Worm (Caenorhabditis elegans) whole organism, dauer: ENCODE data around the gene W06F12.2.
"Not testable (repeated sequence)": the region's sequence is repeated elsewhere in the genome, so short reads cannot be mapped to it uniquely, and the experiment has no call there.

Experiments used
- unc-62 ChIP-seq: sonication (generic microtip); optimal IDR thresholded peaks from 2 replicates; lab custom pipeline; 2017; ENCODE audit warnings: missing biosample characterization, missing genetic modification reagents, missing genetic modification characterization

W06F12.2 gene

DNA sequence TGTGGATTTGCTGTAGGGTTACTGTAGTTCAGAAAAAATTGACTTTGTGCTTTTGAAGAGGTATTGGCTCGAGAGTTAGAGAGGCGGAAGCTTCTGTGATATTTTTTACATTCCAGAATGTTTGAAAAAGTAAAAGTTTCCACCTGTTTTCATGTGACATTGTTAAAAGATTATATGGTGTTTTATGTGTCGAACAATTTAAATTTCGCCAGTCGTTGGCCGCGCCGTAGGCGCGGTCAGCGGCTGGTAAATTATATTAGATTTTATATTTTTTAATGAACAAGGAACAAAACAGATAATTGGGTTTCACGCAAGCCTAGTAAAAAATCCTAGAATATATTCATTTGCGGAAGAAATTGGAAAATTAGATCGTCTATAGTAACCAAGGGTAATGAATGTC lies 19.7 kb upstream of the W06F12.2 start, which contains the start of gene mlc-7:
Gene mlc-7, plus strand, starts transcription at position 301 of the 400 bp plus-strand sequence.
- TF ChIP-seq unc-62 (GFP tag; lab: Kevin White, UChicago): not testable (repeated sequence)

DNA sequence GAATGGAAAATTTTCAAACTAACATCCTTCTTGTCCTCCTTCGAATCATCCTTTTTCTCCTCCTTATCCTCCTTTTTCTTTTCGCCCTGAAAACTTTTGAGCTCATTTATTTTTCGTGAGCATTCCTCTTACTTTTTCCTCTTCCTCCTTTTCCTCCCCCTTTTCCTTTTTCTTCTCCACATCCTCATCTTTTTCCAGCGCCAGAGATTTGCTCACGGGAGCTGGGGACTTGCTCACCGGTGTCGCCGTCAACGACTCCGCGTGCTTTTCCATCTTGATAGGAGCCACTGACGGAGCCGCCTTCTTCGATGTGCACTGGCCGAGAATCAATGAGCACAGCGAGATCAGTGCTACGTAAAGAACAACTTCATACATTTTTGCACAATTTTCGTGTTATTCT lies 16.8 kb upstream of the W06F12.2 start, which contains the start of gene K08E3.2:
Gene K08E3.2, minus strand, starts transcription at position 375 of the 400 bp plus-strand sequence.
- no peak for TF ChIP-seq unc-62 (GFP tag; lab: Kevin White, UChicago)

DNA sequence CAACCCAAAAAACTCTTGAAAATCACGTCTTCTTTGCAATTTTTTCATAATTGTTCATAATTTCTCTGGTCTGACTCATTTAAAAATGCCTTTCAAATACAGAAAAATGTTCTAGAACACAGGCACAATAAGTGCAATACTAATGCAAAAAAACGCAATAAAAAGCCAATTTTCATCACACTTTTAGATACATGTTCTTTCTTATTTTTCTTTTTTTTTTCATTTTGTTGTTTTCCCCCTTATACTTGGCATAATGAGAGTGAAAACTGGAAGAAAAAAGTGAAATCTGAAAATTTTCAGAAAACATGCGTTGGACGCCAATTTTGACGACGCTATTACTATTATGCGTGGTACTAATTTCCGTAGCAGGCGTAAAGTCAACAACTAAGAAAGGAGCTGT lies 12.4 kb upstream of the W06F12.2 start, which contains the start of gene tyr-2:
Gene tyr-2, plus strand, starts transcription at position 301 of the 400 bp plus-strand sequence.
- no peak for TF ChIP-seq unc-62 (GFP tag; lab: Kevin White, UChicago)

DNA sequence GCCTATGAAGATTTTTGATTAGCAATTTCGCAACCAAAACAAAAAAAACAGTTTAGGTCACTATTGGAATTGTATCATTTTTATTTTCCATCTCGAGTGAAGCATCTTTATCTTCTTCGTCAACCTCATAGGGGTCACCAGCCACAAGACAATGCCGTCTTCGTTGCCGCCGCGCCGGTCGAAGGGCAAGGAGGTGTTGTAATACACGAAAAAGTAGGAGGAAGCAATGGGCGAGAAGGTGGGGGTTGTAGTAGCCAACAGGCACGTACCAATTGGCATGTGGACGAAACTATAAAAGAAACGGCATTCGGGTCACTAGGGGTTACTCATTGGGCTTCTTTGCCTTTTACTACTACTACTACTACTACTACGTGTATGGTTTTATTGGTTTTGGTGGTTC lies 10.5 kb upstream of the W06F12.2 start:
- no peak for TF ChIP-seq unc-62 (GFP tag; lab: Kevin White, UChicago)

DNA sequence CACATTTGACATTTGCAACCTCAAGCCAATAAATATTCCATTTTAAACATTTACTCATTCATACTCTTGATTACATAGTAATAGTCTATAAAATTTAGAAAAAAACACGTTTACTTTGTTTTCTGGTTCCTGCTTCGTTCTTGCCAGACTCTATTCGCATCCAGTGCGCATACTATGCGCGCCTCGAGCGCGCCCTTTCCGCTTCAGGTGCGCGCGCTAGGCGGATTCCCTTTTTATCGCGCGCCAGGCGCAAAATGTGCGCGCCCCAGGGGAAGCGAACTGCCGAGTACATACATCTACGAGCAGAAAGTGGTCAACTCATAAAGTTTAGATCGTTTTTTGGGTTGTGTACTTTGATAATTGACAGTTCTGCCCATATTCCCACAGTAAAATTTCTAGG lies 9.9 kb upstream of the W06F12.2 start:
- TF ChIP-seq unc-62 (GFP tag; lab: Kevin White, UChicago): no peak

DNA sequence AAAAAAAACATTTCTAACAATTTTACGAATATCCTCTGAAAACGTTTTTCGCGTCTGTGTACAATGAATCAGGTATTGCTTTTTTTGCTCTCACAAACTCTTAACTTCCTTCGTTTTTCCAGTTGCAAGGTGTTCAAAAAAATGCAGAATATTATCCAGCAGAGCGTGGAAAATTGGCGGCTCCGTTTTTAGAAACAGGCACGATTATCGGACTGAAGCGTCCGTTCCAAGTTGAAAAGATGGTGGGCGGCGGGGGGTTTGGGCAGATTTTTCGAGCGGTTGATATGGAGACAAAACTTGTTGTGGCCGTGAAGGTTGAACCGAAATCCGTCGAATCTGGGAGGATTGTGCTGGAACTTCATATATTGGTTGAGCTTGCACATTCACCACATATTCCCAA lies 3.5 kb upstream of the W06F12.2 start, which contains the start of gene W06F12.3:
Gene W06F12.3, plus strand, starts transcription at position 23 of the 400 bp plus-strand sequence.
- no peak for TF ChIP-seq unc-62 (GFP tag; lab: Kevin White, UChicago)

DNA sequence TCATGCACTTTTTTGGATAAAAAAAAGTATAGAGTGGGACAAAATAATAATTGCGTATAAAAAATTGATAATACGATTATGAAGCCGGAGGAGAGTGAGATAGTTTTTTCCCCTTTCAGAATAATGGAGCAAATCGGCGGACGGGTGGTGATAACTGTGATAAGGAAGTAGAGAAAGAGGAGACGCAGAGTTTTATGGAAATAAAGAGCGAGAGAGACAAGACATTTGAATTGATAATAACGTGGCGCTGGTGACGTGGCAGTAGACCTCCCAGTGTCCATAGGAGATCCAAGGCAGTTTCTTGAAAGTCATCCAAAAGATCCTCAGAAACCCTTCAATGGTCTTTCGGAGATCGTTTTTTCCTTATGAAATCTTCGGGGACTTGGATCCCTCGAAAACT lies 2.3 kb upstream of the W06F12.2 start:
- TF ChIP-seq unc-62 (GFP tag; lab: Kevin White, UChicago): no peak

DNA sequence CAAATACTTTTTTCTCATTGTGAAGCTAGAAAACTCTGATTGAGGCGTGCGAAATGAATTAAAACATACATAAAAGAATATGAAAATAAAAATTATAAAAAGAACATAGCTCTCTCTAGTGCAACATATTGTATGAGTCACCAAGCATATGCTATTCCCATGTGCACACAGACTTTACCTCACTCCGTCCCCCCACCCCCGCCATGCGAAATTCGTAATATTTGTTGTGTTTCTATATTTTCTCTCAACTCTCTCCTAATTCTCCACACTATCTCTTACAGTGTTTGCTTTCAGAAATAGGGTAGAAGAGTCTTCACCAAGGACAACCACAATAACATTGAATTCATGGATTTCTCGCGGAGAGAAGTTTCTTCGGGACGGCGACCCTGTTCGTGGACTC lies 1.2 kb upstream of the W06F12.2 start:
- no peak for TF ChIP-seq unc-62 (GFP tag; lab: Kevin White, UChicago)

DNA sequence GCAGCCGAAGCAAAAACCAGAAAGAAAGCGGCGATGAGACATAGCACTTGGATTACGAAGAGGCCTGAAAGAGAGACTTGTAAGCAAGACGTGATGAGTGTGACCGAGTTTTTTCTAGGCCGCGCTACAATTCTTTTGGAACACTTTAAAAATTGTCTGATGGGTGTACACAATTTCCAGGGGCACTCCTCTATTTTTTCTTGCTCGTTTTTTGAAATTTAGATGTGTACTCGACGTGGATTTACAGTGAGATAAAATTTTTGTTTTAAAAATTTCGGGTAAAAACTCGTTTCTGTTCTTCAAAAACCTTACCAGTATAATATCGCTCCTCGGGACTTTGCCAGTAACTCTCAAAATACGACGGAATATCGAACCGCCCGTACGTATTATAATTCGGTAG lies 1.7 kb downstream of the W06F12.2 start:
- TF ChIP-seq unc-62 (GFP tag; lab: Kevin White, UChicago): no peak

DNA sequence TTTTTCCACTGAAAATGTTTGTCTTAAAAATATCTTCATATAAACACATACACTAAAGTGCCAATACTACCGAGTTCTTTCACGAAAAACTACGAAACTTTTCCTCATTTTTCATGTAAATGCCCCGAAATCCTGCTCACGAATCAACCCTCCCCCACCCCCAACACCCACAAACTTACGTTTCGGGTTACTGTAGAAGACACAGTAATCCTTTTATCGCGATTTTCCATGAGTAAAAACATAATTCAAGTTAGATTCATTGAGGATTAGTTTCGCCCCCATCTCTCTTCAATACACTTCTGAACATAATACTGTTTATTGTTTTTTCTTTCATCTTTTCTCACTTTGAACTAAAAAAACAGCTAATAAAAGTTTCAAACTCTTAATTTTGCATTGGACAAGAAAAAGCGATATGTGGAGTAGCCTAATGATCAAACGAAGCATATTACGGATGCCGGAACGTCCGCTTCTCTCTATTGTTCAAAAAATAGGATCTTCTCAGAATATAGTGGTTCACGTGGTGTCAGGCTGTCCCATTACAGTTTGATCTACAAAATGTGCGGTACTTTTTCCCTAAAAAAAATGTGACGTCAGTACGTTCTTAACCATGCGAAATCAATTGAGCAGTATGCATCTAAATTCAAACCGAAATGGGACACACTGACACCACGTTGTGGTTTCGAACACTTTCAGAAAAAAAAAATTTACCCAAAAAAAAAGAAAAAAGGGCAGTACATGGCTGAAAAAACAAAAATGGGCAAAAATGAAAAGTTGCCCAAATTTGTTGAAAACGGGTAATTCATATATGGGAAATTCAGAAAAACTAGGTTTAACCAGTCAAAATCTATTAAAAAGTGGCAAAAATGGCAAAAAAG lies 7.2 kb downstream of the W06F12.2 start:
- no peak for TF ChIP-seq unc-62 (GFP tag; lab: Kevin White, UChicago)

DNA sequence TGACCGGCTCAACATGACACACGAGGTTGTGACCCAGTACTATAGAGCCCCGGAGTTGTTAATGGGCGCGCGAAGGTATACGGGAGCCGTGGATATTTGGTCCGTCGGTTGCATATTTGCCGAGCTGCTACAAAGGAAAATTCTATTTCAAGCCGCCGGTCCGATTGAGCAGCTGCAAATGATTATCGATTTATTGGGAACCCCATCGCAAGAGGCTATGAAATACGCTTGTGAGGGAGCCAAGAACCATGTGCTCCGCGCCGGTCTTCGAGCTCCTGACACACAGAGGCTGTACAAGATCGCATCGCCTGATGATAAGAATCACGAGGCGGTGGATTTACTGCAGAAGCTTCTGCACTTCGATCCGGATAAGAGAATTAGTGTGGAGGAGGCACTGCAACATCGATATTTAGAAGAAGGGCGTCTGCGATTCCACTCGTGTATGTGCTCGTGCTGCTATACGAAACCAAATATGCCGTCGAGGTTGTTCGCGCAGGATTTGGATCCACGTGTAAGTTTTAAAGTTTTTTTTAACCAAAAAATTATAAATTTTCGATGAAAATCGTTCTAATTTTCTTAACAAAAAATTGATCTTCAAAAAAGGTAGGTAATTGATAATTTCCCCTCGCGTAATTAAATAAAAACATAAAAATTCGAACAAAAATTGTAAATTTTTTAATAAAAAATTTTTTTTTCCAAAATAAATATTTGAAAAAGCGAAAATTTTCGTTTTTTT lies 8.9 kb downstream of the W06F12.2 start:
- TF ChIP-seq unc-62 (GFP tag; lab: Kevin White, UChicago): no peak

DNA sequence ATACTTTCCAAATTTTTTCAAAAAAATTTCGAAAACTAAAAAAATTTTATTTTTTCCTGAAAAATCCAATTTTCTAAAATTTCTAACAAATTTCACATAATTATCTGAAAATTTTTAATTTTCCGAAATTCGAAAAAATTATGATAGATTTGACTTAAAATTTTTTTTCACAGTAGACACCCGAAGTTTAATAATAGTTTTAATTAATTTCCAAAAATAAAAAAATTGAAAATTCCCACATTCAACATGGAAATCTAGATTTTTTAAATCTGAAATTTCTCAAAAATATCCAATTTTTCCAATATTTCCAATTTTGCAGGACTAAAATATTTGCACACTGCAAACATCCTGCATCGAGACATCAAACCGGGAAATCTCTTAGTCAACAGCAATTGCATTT lies 9.5 kb downstream of the W06F12.2 start:
- no peak for TF ChIP-seq unc-62 (GFP tag; lab: Kevin White, UChicago)

DNA sequence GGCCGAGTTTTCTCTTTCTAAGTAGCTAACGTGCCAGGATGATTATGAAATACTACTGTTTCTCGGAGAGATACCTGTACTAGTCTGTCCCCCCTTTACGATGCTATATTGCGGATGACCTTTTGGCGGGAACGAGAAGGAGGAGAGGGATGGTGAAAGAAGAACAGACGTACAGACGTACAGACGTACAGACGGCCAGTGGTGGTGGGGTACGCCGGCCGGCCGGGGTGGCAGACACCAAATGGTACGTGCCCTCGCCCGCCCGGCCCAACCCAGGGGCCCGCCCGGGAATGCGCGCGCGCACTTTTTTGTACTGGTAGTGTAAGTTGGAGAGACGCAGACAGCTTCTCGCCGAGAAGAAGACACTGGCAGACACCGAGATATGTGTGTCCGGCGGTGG lies 10.4 kb downstream of the W06F12.2 start:
- no peak for TF ChIP-seq unc-62 (GFP tag; lab: Kevin White, UChicago)

DNA sequence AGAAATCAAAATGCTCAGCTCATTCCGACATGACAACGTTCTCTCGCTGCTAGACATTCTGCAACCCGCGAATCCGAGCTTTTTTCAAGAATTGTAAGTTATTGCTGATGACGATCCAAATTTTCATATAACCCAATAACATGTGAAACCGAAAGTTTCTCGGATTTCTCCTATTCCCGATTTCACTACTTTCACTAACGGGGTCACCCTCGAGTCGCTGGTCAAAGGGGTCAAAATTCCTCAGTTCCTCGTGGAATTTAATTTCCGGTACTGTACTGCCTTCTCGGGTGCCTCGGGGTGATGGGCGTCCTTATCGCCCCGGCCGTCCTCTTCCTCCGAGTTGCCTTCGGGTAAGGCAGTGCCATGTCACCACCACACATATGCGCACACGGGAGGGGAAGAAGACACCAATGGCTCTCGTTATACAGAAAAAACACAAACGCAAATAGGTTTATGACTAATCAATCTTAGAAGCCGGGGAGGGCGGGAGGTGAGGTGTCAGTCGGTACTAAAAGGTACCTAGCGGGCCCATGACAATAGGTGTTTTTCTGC lies 11.2 kb downstream of the W06F12.2 start:
- TF ChIP-seq unc-62 (GFP tag; lab: Kevin White, UChicago): no peak

DNA sequence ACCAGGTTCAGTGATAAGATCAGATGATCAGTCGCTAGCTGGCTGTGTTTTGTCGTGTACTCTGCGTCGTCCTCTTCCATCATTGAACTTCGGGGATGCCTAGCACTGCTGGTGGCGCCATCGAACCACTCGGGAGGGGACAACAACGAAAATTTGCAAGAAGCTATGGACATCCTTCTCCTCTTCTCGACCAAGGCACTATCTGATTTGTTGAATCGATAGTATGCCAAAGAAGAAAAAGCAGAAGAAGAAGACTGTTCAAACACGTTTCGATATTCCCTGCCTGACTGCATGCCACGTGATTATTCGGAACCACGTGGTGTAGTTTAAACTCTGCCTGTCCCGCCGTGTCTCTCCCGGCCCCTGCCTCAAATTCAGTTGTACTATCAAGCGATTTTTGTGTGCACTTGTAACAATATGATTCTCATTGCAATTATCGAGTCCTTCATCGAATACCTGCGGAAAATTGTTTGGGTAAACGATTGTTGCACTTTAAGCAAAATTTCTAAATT lies 12.2 kb downstream of the W06F12.2 start:
- TF ChIP-seq unc-62 (GFP tag; lab: Kevin White, UChicago): no peak
